Worm (Caenorhabditis elegans) whole organism, L3 larva: ENCODE data around the gene ceh-31.

ENCODE experiments used
- ZK546.5 ChIP-seq: sonication (generic microtip); optimal IDR thresholded peaks from 2 replicates; lab custom pipeline; 2017; ENCODE audit warnings: missing biosample characterization, missing genetic modification characterization
- aly-2 ChIP-seq: fragments of 150-350 bp; optimal IDR thresholded peaks from 2 replicates; lab custom pipeline; 2014; ENCODE audit warnings: missing biosample characterization, missing genetic modification characterization
- ama-1 ChIP-seq: fragments of 150-350 bp; optimal IDR thresholded peaks from 2 replicates; lab custom pipeline; 2018
- ceh-16 ChIP-seq: sonication (generic microtip); optimal IDR thresholded peaks from 2 replicates; lab custom pipeline; 2017; ENCODE audit warnings: missing biosample characterization, missing genetic modification characterization
- mdl-1 ChIP-seq: fragments of 150-350 bp; optimal IDR thresholded peaks from 2 replicates; lab custom pipeline; 2014; ENCODE audit warnings: missing biosample characterization, missing genetic modification characterization
- unc-62 ChIP-seq: fragments of 150-350 bp; sonication (generic microtip); optimal IDR thresholded peaks from 4 replicates; lab custom pipeline; 2014; ENCODE audit warnings: missing biosample characterization, missing genetic modification reagents, missing genetic modification characterization

ce11 chrX:3118596-3119287 lies 48.5 kb upstream of the ceh-31 start:
- TF ChIP-seq ZK546.5 (tag; lab: Kevin White, UChicago) (no peak), mdl-1 (tag; lab: Kevin White, UChicago) (no peak), unc-62 (GFP tag; lab: Kevin White, UChicago) (no peak), ama-1 (no peak), ceh-16 (tag; lab: Kevin White, UChicago) (no peak), aly-2 (tag; lab: Kevin White, UChicago) (no peak)
